Worm (Caenorhabditis elegans) whole organism, L4 larva: ENCODE results near the gene Y75B8A.28.

Experiments
- ceh-82 ChIP-seq: sonication (generic microtip); optimal IDR thresholded peaks from 2 replicates; lab custom pipeline; 2017; ENCODE audit warnings: missing biosample characterization, missing genetic modification characterization
- duxl-1 ChIP-seq: sonication (generic microtip); optimal IDR thresholded peaks from 2 replicates; lab custom pipeline; 2016; ENCODE audit warnings: mild to moderate bottlenecking, missing genetic modification characterization, moderate library complexity, missing compliant biosample characterization; ENCODE audit not compliant: poor library complexity
- lin-15B ChIP-seq: fragments of 150-350 bp; sonication (generic microtip); optimal IDR thresholded peaks from 3 replicates; lab custom pipeline; 2014; ENCODE audit warnings: missing biosample characterization, missing genetic modification characterization
- nhr-10 ChIP-seq: fragments of 150-350 bp; optimal IDR thresholded peaks from 2 replicates; lab custom pipeline; 2014; ENCODE audit warnings: missing biosample characterization, missing genetic modification characterization
- zag-1 ChIP-seq: fragments of 150-350 bp; optimal IDR thresholded peaks from 2 replicates; lab custom pipeline; 2014; ENCODE audit warnings: missing biosample characterization, missing genetic modification characterization

ce11 chrIII:12292465-12292864 is 26.4 kb upstream of the Y75B8A.28 start:
- TF ChIP-seq lin-15B (tag; lab: Kevin White, UChicago): no peak
- no peak for TF ChIP-seq ceh-82 (tag; lab: Kevin White, UChicago)
- no peak for TF ChIP-seq zag-1 (tag; lab: Kevin White, UChicago)
- no peak for TF ChIP-seq nhr-10 (tag; lab: Kevin White, UChicago)
- TF ChIP-seq duxl-1: no peak
